Fruit fly (Drosophila melanogaster): ENCODE measurements around the gene CG43082.

The CG43082 gene

dm6 chr3L:15625676-15626414 is 35.8 kb upstream of the CG43082 start (continued):
- TF ChIP-seq twi (tag; optimal IDR thresholded peaks at IDR 0.05) = peak; percentile 84
- peak; percentile 88 for TF ChIP-seq CG32532 (GFP tag; IDR thresholded peaks at IDR 0.05)
- peak; percentile 90 for TF ChIP-seq Drgx (GFP tag; IDR thresholded peaks at IDR 0.05)
- peak; percentile 92 for TF ChIP-seq CG9727 (GFP tag; optimal IDR thresholded peaks at IDR 0.05)
- TF ChIP-seq zf30C (GFP tag; optimal IDR thresholded peaks at IDR 0.05) = peak; percentile 64
- TF ChIP-seq CG30020 (tag; optimal IDR thresholded peaks at IDR 0.05) = peak; percentile 69
- peak; percentile 87 for TF ChIP-seq CG9215 (GFP tag; IDR thresholded peaks at IDR 0.05)
- TF ChIP-seq CG8944 (GFP tag; optimal IDR thresholded peaks at IDR 0.05) = no peak
- peak; percentile 65 for TF ChIP-seq gsb (GFP tag; IDR thresholded peaks at IDR 0.05)
- TF ChIP-seq dpn (GFP tag; optimal IDR thresholded peaks at IDR 0.05) = peak; percentile 57 to 71
- peak; percentile 71 for TF ChIP-seq sqz (GFP tag; optimal IDR thresholded peaks at IDR 0.05)
- peak; percentile 59; the same call in 1 of the 2 replicates for TF ChIP-seq Adf1 (GFP tag; IDR thresholded peaks at IDR 0.05)
- TF ChIP-seq ato (GFP tag; IDR thresholded peaks at IDR 0.05; ENCODE audit: partially characterized antibody) = no peak
- no peak for TF ChIP-seq CG1792 (GFP tag; optimal IDR thresholded peaks at IDR 0.05)
- TF ChIP-seq CG12104 (GFP tag; optimal IDR thresholded peaks at IDR 0.05) = peak; percentile 89
- peak; percentile 79 for TF ChIP-seq zen (tag; optimal IDR thresholded peaks at IDR 0.05)
- TF ChIP-seq CG1647 (GFP tag; optimal IDR thresholded peaks at IDR 0.05) = peak; percentile 21
- TF ChIP-seq Ptx1 (GFP tag; IDR thresholded peaks at IDR 0.05) = peak; percentile 90
- peak; percentile 16 for TF ChIP-seq tup (GFP tag; optimal IDR thresholded peaks at IDR 0.05)
- no peak for TF ChIP-seq sc (optimal IDR thresholded peaks at IDR 0.05)
- peak; percentile 90 for TF ChIP-seq sc (GFP tag; optimal IDR thresholded peaks at IDR 0.05)
- TF ChIP-seq cwo (GFP tag; optimal IDR thresholded peaks at IDR 0.05) = peak; percentile 88

DNA sequence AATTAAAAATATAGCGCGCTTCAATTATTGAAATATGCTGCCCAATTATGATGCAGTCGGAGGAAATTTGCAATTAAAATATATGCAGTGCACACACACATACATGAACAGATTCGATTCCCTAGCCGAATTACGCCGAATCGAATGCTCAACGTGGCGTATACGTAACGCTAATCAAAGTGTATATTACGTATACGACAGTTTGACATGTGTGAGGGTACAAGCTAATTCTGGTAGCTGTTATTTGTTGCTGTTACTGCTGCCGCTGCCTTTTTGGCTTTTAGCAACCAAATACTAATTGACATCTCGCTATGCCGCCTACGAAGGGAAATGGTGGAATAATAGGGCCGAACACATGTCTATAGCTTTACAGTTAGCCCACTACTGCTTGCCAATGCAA is 34.4 kb upstream of the CG43082 start:
- TF ChIP-seq CG2199 (GFP tag; IDR thresholded peaks at IDR 0.05) (no peak), Med (GFP tag) (peak; percentile 25), CG9437 (GFP tag; optimal IDR thresholded peaks at IDR 0.05) (peak; percentile 31), Ets65A (GFP tag) (peak; percentile 52), CG6791 (GFP tag; IDR thresholded peaks at IDR 0.05; ENCODE audit: partially characterized antibody) (no peak), gcm (GFP tag; optimal IDR thresholded peaks at IDR 0.05) (no peak), Spps (tag; optimal IDR thresholded peaks at IDR 0.05) (no peak), CG11456 (GFP tag; IDR thresholded peaks at IDR 0.05) (no peak), CG7372 (GFP tag; IDR thresholded peaks at IDR 0.05) (peak; percentile 92), CG10267 (tag; optimal IDR thresholded peaks at IDR 0.05) (no peak), CG16779 (GFP tag; IDR thresholded peaks at IDR 0.05) (0 out of 2 replicates have a peak, but pooled peaks have one; percentile 27), hb (GFP tag; IDR thresholded peaks at IDR 0.05; ENCODE audit: partially characterized antibody) (no peak)

DNA sequence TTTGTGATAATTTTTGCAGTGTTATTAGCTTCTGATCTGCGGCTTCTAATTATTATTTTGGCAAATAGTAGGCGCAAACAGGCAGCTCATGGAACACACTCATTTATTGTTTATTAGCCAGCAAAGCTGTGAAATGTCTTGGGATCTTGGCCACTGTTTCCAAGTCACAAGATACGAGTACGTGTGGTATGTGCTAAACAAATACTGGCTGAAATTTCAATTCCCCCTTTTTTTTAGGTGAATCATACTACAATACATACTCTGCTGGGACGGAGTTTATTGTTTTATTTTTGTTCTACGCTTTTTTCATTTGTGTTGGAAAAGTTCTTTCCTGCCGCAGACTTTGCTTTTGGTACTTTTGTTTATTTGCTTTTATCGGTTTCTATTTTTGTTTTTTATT is 30.6 kb upstream of the CG43082 start:
- TF ChIP-seq tna (GFP tag; IDR thresholded peaks at IDR 0.05; ENCODE audit: partially characterized antibody) = no peak
- peak; percentile 34 for TF ChIP-seq Med (GFP tag)
- peak; percentile 65 for TF ChIP-seq sd (tag; optimal IDR thresholded peaks at IDR 0.05)

- TF ChIP-seq CG2678 (tag; optimal IDR thresholded peaks at IDR 0.05) = peak; percentile 52
- no peak for TF ChIP-seq jigr1 (GFP tag; IDR thresholded peaks at IDR 0.05)
- no peak for TF ChIP-seq Dll (GFP tag; IDR thresholded peaks at IDR 0.05; ENCODE audit: partially characterized antibody)
- TF ChIP-seq Ets65A (GFP tag) = no peak
- no peak for TF ChIP-seq da (GFP tag; optimal IDR thresholded peaks at IDR 0.05)
- no peak for TF ChIP-seq CG33557 (GFP tag; optimal IDR thresholded peaks at IDR 0.05)
- no peak for TF ChIP-seq CG2120 (GFP tag; optimal IDR thresholded peaks at IDR 0.05)
- TF ChIP-seq CG4730 (GFP tag; IDR thresholded peaks at IDR 0.05) = no peak
- TF ChIP-seq CG9727 (GFP tag; optimal IDR thresholded peaks at IDR 0.05) = no peak
- no peak for TF ChIP-seq CG42726 (GFP tag; IDR thresholded peaks at IDR 0.05; ENCODE audit: partially characterized antibody)
- no peak for TF ChIP-seq Dfd (GFP tag; optimal IDR thresholded peaks at IDR 0.05)
- no peak for TF ChIP-seq CG5245 (GFP tag; optimal IDR thresholded peaks at IDR 0.05)
- no peak for TF ChIP-seq CG6791 (GFP tag; IDR thresholded peaks at IDR 0.05; ENCODE audit: partially characterized antibody)
- TF ChIP-seq Fer1 (GFP tag; optimal IDR thresholded peaks at IDR 0.05) = peak; percentile 6
- no peak for TF ChIP-seq CG9437 (GFP tag; optimal IDR thresholded peaks at IDR 0.05)
These were observed 29.0 kb upstream of the CG43082 start for dm6 chr3L:15632653-15633052.
